Worm (Caenorhabditis elegans): ENCODE measurements around the gene F14D2.14.

F14D2.14 gene

ce11 chrII:3378275-3378674 is 30.5 kb upstream of the F14D2.14 start, which contains the start of gene Y49F6C.2:
Gene Y49F6C.2 (plus strand): TSS chrII:3378575.
- no peak for TF ChIP-seq nhr-12 (tag; optimal IDR thresholded peaks at IDR 0.05)
- no peak for TF ChIP-seq sem-2 (GFP tag; optimal IDR thresholded peaks at IDR 0.05)
- no peak for TF ChIP-seq elt-1 (tag; optimal IDR thresholded peaks at IDR 0.05; ENCODE audit: borderline replicate concordance, insufficient read depth)
- no peak for TF ChIP-seq mab-5 (tag; optimal IDR thresholded peaks at IDR 0.05)
- TF ChIP-seq tbx-8 (GFP tag; optimal IDR thresholded peaks at IDR 0.05): no peak
- no peak for TF ChIP-seq blmp-1 (tag; optimal IDR thresholded peaks at IDR 0.05)
- TF ChIP-seq mep-1 (tag; optimal IDR thresholded peaks at IDR 0.05): no peak
- no peak for TF ChIP-seq pha-4 (tag; optimal IDR thresholded peaks at IDR 0.05)

DNA sequence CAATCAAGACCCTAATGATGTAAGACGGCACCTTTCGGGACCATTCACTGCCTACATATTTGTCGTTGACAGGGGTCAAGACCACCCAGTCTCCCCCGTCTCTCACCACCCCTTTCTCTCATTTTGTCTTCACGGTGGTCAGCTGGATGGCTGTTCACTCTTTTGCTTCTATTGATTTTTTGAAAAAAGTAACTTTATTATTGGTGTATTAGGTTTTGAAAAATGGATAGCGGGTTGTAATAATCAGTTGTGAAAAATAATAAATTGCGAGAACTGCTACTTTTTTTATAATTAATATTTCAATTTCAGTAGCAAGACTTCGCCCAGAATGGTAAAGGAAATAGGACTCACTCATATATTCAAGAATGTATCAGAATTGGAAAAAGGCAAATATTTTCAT is 29.0 kb upstream of the F14D2.14 start, which contains the start of gene bath-9:
Gene bath-9 (plus strand): TSS at position 301 of the 400 bp plus-strand sequence.
- TF ChIP-seq lin-32 (GFP tag; optimal IDR thresholded peaks at IDR 0.05) (no peak), lin-13 (tag; optimal IDR thresholded peaks at IDR 0.05) (no peak), nhr-2 (tag; optimal IDR thresholded peaks at IDR 0.05) (peak; percentile 8), tbx-8 (GFP tag; optimal IDR thresholded peaks at IDR 0.05) (no peak)

DNA sequence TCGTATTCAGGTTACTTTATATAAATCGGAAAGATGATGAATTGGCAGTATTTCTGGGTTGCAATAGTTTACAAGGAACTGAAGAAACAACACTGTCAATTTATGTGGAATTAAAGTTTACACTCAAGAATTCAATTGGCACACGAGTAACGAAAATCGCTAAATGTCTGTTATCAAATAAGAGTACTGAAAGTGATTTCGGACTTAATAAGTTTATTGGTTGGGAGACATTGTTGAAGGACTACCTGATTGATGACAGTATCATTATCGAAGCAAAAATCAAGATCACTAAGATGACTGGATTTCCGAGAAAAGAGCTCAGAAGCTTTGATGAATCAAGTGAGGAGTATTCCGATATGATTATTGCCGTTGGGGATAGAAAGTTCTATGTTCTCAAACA is 27.5 kb upstream of the F14D2.14 start:
- TF ChIP-seq hlh-1 (tag; optimal IDR thresholded peaks at IDR 0.05) (no peak), nhr-76 (tag; optimal IDR thresholded peaks at IDR 0.05) (no peak), ces-1 (GFP tag; optimal IDR thresholded peaks at IDR 0.05) (no peak), M03D4.4 (tag; optimal IDR thresholded peaks at IDR 0.05) (no peak), lin-32 (GFP tag; optimal IDR thresholded peaks at IDR 0.05) (no peak), mep-1 (tag; optimal IDR thresholded peaks at IDR 0.05) (no peak)

DNA sequence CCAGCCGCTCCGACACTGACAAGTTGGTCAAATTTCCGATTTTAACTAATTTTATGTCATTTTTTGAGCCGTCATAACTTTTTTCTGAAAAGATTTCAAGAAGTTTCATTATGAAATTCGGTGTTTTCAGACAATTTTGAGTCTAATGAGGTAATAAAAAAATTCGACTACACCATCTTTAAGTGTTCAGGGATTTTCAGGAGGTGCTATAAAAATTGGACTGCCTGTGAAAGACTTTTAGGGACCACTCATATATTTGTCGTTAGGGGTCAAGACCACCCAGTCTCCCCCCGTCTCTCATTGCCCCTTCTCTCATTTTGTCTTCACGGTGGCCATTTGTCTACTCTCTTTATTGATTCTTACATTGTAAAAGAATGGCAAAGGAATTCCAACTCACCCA is 27.0 kb upstream of the F14D2.14 start, which contains the start of gene bath-10:
Gene bath-10 (plus strand): TSS at position 301 of the 400 bp plus-strand sequence.
- TF ChIP-seq nhr-2 (tag; optimal IDR thresholded peaks at IDR 0.05) (peak; percentile 22), sptf-1 (tag; optimal IDR thresholded peaks at IDR 0.05) (no peak)

ce11 chrII:3373875-3374274 is 26.1 kb upstream of the F14D2.14 start:
- TF ChIP-seq ceh-43 (GFP tag; optimal IDR thresholded peaks at IDR 0.05) (no peak), lsy-2 (tag; optimal IDR thresholded peaks at IDR 0.05) (no peak), ces-1 (GFP tag; optimal IDR thresholded peaks at IDR 0.05) (peak; percentile 77), drap-1 (GFP tag; optimal IDR thresholded peaks at IDR 0.05) (no peak), bed-3 (GFP tag; optimal IDR thresholded peaks at IDR 0.05) (no peak), sptf-1 (tag; optimal IDR thresholded peaks at IDR 0.05) (no peak), nhr-2 (tag; optimal IDR thresholded peaks at IDR 0.05) (no peak), cnd-1 (tag; optimal IDR thresholded peaks at IDR 0.05) (no peak)

DNA sequence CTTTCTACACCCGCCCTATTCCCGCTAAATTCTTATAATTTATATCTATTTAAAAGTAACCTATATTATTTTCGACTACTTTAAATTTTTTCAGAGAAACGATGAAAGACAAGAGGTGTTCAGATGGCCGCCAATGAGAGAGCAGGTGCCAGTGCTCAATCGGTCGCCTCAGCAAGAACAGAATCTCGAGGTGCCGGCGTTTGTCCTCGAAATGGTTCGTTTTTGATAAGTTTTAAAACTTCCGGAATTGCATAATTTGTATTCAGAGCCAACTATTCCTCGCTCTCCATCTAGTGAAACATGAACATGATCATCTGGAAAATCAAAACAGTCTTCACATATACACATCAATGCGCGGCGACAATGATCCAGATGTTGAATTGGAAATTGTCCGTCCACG is 23.2 kb upstream of the F14D2.14 start, which contains the start of gene bath-23:
Gene bath-23 (plus strand): TSS at position 301 of the 400 bp plus-strand sequence.
- TF ChIP-seq nhr-2 (tag; optimal IDR thresholded peaks at IDR 0.05) (no peak), unc-62 (GFP tag; optimal IDR thresholded peaks at IDR 0.05) (no peak), lin-32 (GFP tag; optimal IDR thresholded peaks at IDR 0.05) (no peak), bed-3 (GFP tag; optimal IDR thresholded peaks at IDR 0.05) (no peak), ham-2 (GFP tag; optimal IDR thresholded peaks at IDR 0.05) (no peak), flh-1 (GFP tag; optimal IDR thresholded peaks at IDR 0.05) (no peak), zip-8 (tag; optimal IDR thresholded peaks at IDR 0.05) (no peak), unc-120 (tag; optimal IDR thresholded peaks at IDR 0.05; ENCODE audit: poor library complexity, severe bottlenecking) (no peak)

DNA sequence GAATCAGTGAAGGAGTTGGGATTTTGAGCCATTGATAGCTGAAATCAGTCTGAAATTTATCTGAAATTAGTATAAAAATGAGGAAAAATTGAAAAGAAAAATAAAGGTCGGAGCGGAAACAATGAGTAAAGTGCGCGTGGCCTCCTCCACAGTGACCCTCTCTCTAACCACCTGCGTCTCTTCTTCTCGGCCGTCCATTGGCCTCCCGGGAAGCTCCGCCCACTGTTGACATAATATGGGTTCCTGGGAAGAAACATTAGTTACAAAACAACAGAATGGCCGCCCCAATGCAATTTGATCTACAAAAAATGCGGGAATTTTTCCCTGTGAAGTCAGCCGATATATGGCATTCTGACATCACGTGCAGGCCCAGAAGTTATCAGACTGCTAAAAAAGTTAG is 22.3 kb upstream of the F14D2.14 start, which contains the start of gene Y49F6C.8:
Gene Y49F6C.8 (minus strand): TSS at position 51 of the 400 bp plus-strand sequence.
- TF ChIP-seq sem-2 (GFP tag; optimal IDR thresholded peaks at IDR 0.05) (no peak), lsy-2 (tag; optimal IDR thresholded peaks at IDR 0.05) (peak; percentile 87)

ce11 chrII:3368097-3368496 is 20.3 kb upstream of the F14D2.14 start, which contains the start of gene Y49F6C.7:
Gene Y49F6C.7 (minus strand): TSS chrII:3368197.
- TF ChIP-seq nhr-2 (tag; optimal IDR thresholded peaks at IDR 0.05): no peak
- no peak for TF ChIP-seq lin-13 (tag; optimal IDR thresholded peaks at IDR 0.05)
- TF ChIP-seq blmp-1 (tag; optimal IDR thresholded peaks at IDR 0.05): no peak
- TF ChIP-seq nhr-12 (tag; optimal IDR thresholded peaks at IDR 0.05): no peak
- no peak for TF ChIP-seq nhr-76 (tag; optimal IDR thresholded peaks at IDR 0.05)
- no peak for TF ChIP-seq sptf-1 (tag; optimal IDR thresholded peaks at IDR 0.05)
- no peak for TF ChIP-seq lsy-2 (tag; optimal IDR thresholded peaks at IDR 0.05)
- TF ChIP-seq ces-1 (GFP tag; optimal IDR thresholded peaks at IDR 0.05): no peak
- no peak for TF ChIP-seq snpc-4 (tag; optimal IDR thresholded peaks at IDR 0.05)
- TF ChIP-seq nhr-237 (tag; optimal IDR thresholded peaks at IDR 0.05): no peak
- no peak for TF ChIP-seq ztf-11 (tag; optimal IDR thresholded peaks at IDR 0.05)
- TF ChIP-seq M03D4.4 (tag; optimal IDR thresholded peaks at IDR 0.05): no peak
- TF ChIP-seq ham-2 (GFP tag; optimal IDR thresholded peaks at IDR 0.05): no peak
- no peak for TF ChIP-seq sem-2 (GFP tag; optimal IDR thresholded peaks at IDR 0.05)
- no peak for TF ChIP-seq nhr-28 (tag; optimal IDR thresholded peaks at IDR 0.05)
- no peak for TF ChIP-seq drap-1 (GFP tag; optimal IDR thresholded peaks at IDR 0.05)
- TF ChIP-seq elt-1 (tag; optimal IDR thresholded peaks at IDR 0.05; ENCODE audit: borderline replicate concordance, insufficient read depth): no peak
